Worm (Caenorhabditis elegans): Measurements from ENCODE around the gene F16G10.1.

DNA sequence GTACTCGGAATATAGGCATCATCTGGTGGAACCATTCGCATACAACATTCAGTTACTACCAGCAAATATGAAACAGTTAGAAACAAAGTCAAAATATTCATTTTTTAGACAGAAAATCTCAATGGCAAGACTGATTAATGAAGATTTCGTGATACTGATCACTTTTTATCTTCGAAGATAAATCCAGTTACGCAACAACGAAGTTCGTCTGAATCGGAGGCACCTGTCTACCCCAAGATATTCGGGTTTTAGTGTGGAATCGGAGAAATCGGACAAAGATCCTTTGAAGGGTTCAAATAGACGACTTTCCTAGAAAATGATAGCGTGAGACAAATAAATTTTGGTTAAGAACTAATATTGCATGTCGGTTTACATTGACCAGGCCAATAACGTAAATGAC is 8.2 kb upstream of the F16G10.1 start, which contains the start of gene F16G10.13:
- no peak for TF ChIP-seq ztf-11 (tag; optimal IDR thresholded peaks at IDR 0.05)
- no peak for TF ChIP-seq unc-62 (GFP tag; optimal IDR thresholded peaks at IDR 0.05)
- TF ChIP-seq cnd-1 (tag; optimal IDR thresholded peaks at IDR 0.05): no peak
- no peak for TF ChIP-seq unc-39 (tag; optimal IDR thresholded peaks at IDR 0.05)
- no peak for TF ChIP-seq pha-4 (tag; optimal IDR thresholded peaks at IDR 0.05)
- no peak for TF ChIP-seq nhr-237 (tag; optimal IDR thresholded peaks at IDR 0.05)
- TF ChIP-seq nhr-76 (tag; optimal IDR thresholded peaks at IDR 0.05): no peak
- no peak for TF ChIP-seq elt-1 (tag; optimal IDR thresholded peaks at IDR 0.05; ENCODE audit: borderline replicate concordance, insufficient read depth)
- no peak for TF ChIP-seq elt-3 (tag; optimal IDR thresholded peaks at IDR 0.05)
- TF ChIP-seq ces-1 (GFP tag; optimal IDR thresholded peaks at IDR 0.05): no peak
- no peak for TF ChIP-seq lin-13 (tag; optimal IDR thresholded peaks at IDR 0.05)

Data from whole organism, mixed stage, embryonic.